Worm (Caenorhabditis elegans) whole organism, L2 larva: ENCODE measurements around the gene col-88.

Experiments
- C34F6.9 ChIP-seq: fragments of 150-350 bp; optimal IDR thresholded peaks from 2 replicates; lab custom pipeline; 2014; ENCODE audit warnings: missing biosample characterization, missing genetic modification characterization
- F13H6.1 ChIP-seq: sonication (generic microtip); optimal IDR thresholded peaks from 2 replicates; lab custom pipeline; 2016; ENCODE audit warnings: missing genetic modification characterization, missing compliant biosample characterization
- R02D3.7 ChIP-seq: fragments of 150-350 bp; optimal IDR thresholded peaks from 2 replicates; lab custom pipeline; 2014; ENCODE audit warnings: missing biosample characterization, missing genetic modification characterization
- Y55F3AM.14 ChIP-seq: fragments of 200-800 bp; sonication (Bioruptor generic); optimal IDR thresholded peaks from 2 replicates; lab custom pipeline; 2018; ENCODE audit warnings: mild to moderate bottlenecking, missing genetic modification characterization, missing compliant biosample characterization
- ZK546.5 ChIP-seq: sonication (generic microtip); optimal IDR thresholded peaks from 2 replicates; lab custom pipeline; 2017; ENCODE audit warnings: missing biosample characterization, missing genetic modification characterization
- alr-1 ChIP-seq: fragments of 150-350 bp; optimal IDR thresholded peaks from 2 replicates; lab custom pipeline; 2014; ENCODE audit warnings: missing biosample characterization, missing genetic modification characterization
- aly-2 ChIP-seq: fragments of 150-350 bp; optimal IDR thresholded peaks from 2 replicates; lab custom pipeline; 2014; ENCODE audit warnings: missing biosample characterization, missing genetic modification characterization
- ama-1 ChIP-seq: fragments of 150-350 bp; optimal IDR thresholded peaks from 2 replicates; lab custom pipeline; 2018; ENCODE audit warnings: inconsistent platforms
- blmp-1 ChIP-seq: sonication (generic microtip); optimal IDR thresholded peaks from 2 replicates; lab custom pipeline; 2017; ENCODE audit warnings: missing genetic modification characterization, mild to moderate bottlenecking, missing compliant biosample characterization, antibody characterized with exemption, moderate library complexity; ENCODE audit not compliant: insufficient read depth
- crh-2 ChIP-seq: sonication (generic microtip); optimal IDR thresholded peaks from 2 replicates; lab custom pipeline; 2017; ENCODE audit warnings: missing biosample characterization, missing genetic modification characterization
- dmd-4 ChIP-seq: sonication (generic microtip); optimal IDR thresholded peaks from 2 replicates; lab custom pipeline; 2017; ENCODE audit warnings: missing biosample characterization, missing genetic modification characterization
- egl-27 ChIP-seq: sonication (generic microtip); optimal IDR thresholded peaks from 3 replicates; lab custom pipeline; 2017; ENCODE audit warnings: missing biosample characterization, missing genetic modification reagents, missing genetic modification characterization
- elt-1 ChIP-seq: fragments of 150-350 bp; optimal IDR thresholded peaks from 2 replicates; lab custom pipeline; 2014; ENCODE audit warnings: missing biosample characterization, missing genetic modification characterization
- elt-3 ChIP-seq: sonication (generic microtip); optimal IDR thresholded peaks from 2 replicates; lab custom pipeline; 2017; ENCODE audit warnings: missing biosample characterization, missing genetic modification characterization
- fos-1 ChIP-seq: fragments of 150-350 bp; optimal IDR thresholded peaks from 2 replicates; lab custom pipeline; 2014; ENCODE audit warnings: missing biosample characterization, missing genetic modification characterization
- gmeb-1 ChIP-seq: fragments of 150-350 bp; optimal IDR thresholded peaks from 2 replicates; lab custom pipeline; 2014; ENCODE audit warnings: missing biosample characterization, missing genetic modification characterization
- lin-11 ChIP-seq: fragments of 150-350 bp; sonication (generic microtip); optimal IDR thresholded peaks from 2 replicates; lab custom pipeline; 2014; ENCODE audit warnings: missing biosample characterization, missing genetic modification characterization, inconsistent platforms, mixed read lengths
- lin-13 ChIP-seq: fragments of 150-350 bp; optimal IDR thresholded peaks from 2 replicates; lab custom pipeline; 2014; ENCODE audit warnings: missing biosample characterization, missing genetic modification reagents, missing genetic modification characterization
- lin-39 ChIP-seq: fragments of 150-350 bp; optimal IDR thresholded peaks from 2 replicates; lab custom pipeline; 2014; ENCODE audit warnings: missing biosample characterization, missing genetic modification reagents, missing genetic modification characterization
- lsy-2 ChIP-seq, 2 experiments: fragments of 150-350 bp in 1 of 2; sonication (generic microtip) in 1 of 2; optimal IDR thresholded peaks; 2 replicates each; lab custom pipeline; 2014 to 2017; ENCODE audit warnings: missing biosample characterization in 2 of 2, missing genetic modification characterization in 2 of 2
- nhr-10 ChIP-seq: sonication (generic microtip); optimal IDR thresholded peaks from 2 replicates; lab custom pipeline; 2017; ENCODE audit warnings: missing biosample characterization, missing genetic modification characterization
- nhr-11 ChIP-seq: fragments of 150-350 bp; optimal IDR thresholded peaks from 2 replicates; lab custom pipeline; 2014; ENCODE audit warnings: missing biosample characterization, missing genetic modification characterization
- nhr-129 ChIP-seq: fragments of 150-350 bp; optimal IDR thresholded peaks from 2 replicates; lab custom pipeline; 2014; ENCODE audit warnings: missing biosample characterization, missing genetic modification characterization
- nhr-21 ChIP-seq: fragments of 150-350 bp; optimal IDR thresholded peaks from 2 replicates; lab custom pipeline; 2014; ENCODE audit warnings: missing biosample characterization, missing genetic modification characterization
- nhr-23 ChIP-seq: fragments of 150-350 bp; optimal IDR thresholded peaks from 2 replicates; lab custom pipeline; 2014; ENCODE audit warnings: missing biosample characterization, missing genetic modification reagents, missing genetic modification characterization
- nhr-25 ChIP-seq: fragments of 150-350 bp; sonication (generic microtip); optimal IDR thresholded peaks from 3 replicates; lab custom pipeline; 2014; ENCODE audit warnings: missing biosample characterization, missing genetic modification characterization
- nhr-6 ChIP-seq: fragments of 150-350 bp; optimal IDR thresholded peaks from 2 replicates; lab custom pipeline; 2014; ENCODE audit warnings: missing biosample characterization, missing genetic modification characterization
- nhr-77 ChIP-seq: fragments of 150-350 bp; optimal IDR thresholded peaks from 2 replicates; lab custom pipeline; 2014; ENCODE audit warnings: missing biosample characterization, missing genetic modification characterization
- peb-1 ChIP-seq: fragments of 150-350 bp; optimal IDR thresholded peaks from 2 replicates; lab custom pipeline; 2014; ENCODE audit warnings: missing biosample characterization, missing genetic modification characterization
- sem-4 ChIP-seq: fragments of 150-350 bp; optimal IDR thresholded peaks from 2 replicates; lab custom pipeline; 2014; ENCODE audit warnings: missing biosample characterization, missing genetic modification reagents, missing genetic modification characterization
- sma-3 ChIP-seq: sonication (generic microtip); optimal IDR thresholded peaks from 2 replicates; lab custom pipeline; 2016; ENCODE audit warnings: missing genetic modification reagents, missing genetic modification characterization, missing compliant biosample characterization
- sma-9 ChIP-seq, 2 experiments: fragments of 150-350 bp in 1 of 2; sonication (generic microtip) in 1 of 2; optimal IDR thresholded peaks; 2 replicates each; lab custom pipeline; 2014 to 2016; ENCODE audit warnings: missing genetic modification characterization in 2 of 2, mild to moderate bottlenecking in 1 of 2, missing biosample characterization in 1 of 2, missing compliant biosample characterization in 1 of 2, missing genetic modification reagents in 1 of 2, moderate library complexity in 1 of 2
- snpc-4 ChIP-seq: fragments of 150-350 bp; optimal IDR thresholded peaks from 2 replicates; lab custom pipeline; 2014; ENCODE audit warnings: missing biosample characterization, missing genetic modification characterization
- unc-39 ChIP-seq: fragments of 150-350 bp; optimal IDR thresholded peaks from 2 replicates; lab custom pipeline; 2014; ENCODE audit warnings: missing biosample characterization, missing genetic modification characterization
- unc-62 ChIP-seq: fragments of 150-350 bp; optimal IDR thresholded peaks from 2 replicates; lab custom pipeline; 2014; ENCODE audit warnings: missing biosample characterization, missing genetic modification reagents, missing genetic modification characterization
- ztf-1 ChIP-seq: fragments of 200-800 bp; sonication (Bioruptor generic); conservative IDR thresholded peaks from 2 replicates; pipeline ENCODE4 v1.3.6; 2022; ENCODE audit warnings: missing genetic modification characterization, missing compliant biosample characterization
- ztf-11 ChIP-seq: sonication (generic microtip); optimal IDR thresholded peaks from 2 replicates; lab custom pipeline; 2017; ENCODE audit warnings: missing biosample characterization, missing genetic modification characterization
- ztf-4 ChIP-seq: fragments of 150-350 bp; optimal IDR thresholded peaks from 2 replicates; lab custom pipeline; 2014; ENCODE audit warnings: missing biosample characterization, missing genetic modification characterization

The col-88 gene

DNA sequence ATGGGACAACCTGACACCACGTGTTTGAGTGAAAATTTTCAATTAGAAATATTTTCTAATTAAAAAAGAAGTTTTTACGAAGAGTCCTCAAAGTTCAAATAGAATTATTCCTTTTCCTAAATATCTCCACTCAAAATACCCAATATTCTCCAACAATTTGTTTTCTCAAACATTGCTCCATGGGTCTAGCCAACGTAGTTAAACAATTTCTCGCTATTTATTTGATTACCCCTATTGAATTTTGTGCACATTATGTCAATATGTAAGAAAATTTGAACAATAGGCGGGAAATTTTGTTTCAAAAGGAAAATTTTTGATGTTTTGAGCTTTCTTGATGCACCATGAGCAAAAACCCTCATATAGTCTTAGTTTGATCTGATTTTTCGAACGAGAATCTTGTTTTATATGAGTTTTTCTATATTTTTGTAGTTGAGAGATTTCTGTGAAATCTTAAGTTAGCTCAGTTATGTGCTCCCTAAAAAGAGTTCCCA is 21.6 kb downstream of the col-88 start (continued):
- TF ChIP-seq aly-2 (tag; lab: Kevin White, UChicago) (no peak), unc-39 (tag; lab: Kevin White, UChicago) (no peak), ztf-1 (GFP tag; lab: Robert Waterston, UW) (0 out of 2 replicates have a peak, but pooled peaks have one; percentile 69), sma-3 (GFP tag; lab: Kevin White, UChicago) (peak; percentile 6), nhr-25 (tag; lab: Kevin White, UChicago) (peak; percentile 48), unc-62 (GFP tag; lab: Kevin White, UChicago) (no peak), Y55F3AM.14 (GFP tag; lab: Kevin White, UChicago) (no peak), nhr-77 (tag; lab: Kevin White, UChicago) (no peak), lin-39 (tag; lab: Kevin White, UChicago) (no peak), nhr-11 (tag; lab: Kevin White, UChicago) (no peak)
- TF ChIP-seq, all 48 proteins: peak for 16

DNA sequence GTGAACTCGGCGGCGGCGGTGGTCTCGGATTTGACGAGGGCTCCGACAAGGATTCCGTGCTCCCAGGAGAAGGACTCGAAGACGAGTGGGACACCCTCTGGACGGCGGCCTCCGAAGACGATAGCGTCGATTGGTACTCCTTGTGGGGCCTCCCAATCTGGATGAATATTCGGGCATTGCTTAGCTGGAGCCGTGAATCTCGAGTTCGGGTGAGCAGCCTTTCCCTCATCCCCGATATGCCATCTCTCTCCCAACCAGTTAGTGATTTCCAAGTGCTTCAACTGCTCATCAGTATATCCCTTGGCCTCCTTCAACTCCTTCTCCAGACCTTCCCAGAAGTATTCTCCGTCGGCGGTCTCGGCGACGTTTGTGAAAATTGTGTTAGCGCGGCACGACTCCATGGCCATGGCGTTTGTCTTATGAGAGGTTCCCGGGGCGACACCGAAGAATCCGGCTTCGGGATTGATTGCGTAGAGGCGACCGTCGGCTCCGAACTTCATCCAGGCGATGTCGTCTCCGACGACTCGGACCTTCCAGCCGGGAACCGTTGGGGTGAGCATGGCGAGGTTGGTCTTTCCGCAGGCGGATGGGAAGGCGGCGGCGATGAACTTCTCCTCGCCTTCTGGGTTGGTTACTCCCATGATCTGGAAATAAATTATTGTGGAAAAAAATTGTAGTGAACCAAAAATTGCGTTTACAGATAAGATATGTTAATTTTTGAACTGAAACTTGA is 22.9 kb downstream of the col-88 start:
- no peak for TF ChIP-seq ztf-11 (tag; lab: Kevin White, UChicago)
- TF ChIP-seq snpc-4 (tag; lab: Kevin White, UChicago): no peak
- no peak for TF ChIP-seq peb-1 (tag; lab: Kevin White, UChicago)
- TF ChIP-seq R02D3.7: no peak
- TF ChIP-seq ztf-1 (GFP tag; lab: Robert Waterston, UW): 0 out of 2 replicates have a peak, but pooled peaks have one; percentile 33

ce11 chrIII:64747-65625 is 24.1 kb downstream of the col-88 start:
- TF ChIP-seq nhr-6 (tag; lab: Kevin White, UChicago) (no peak), lin-11 (tag; lab: Kevin White, UChicago) (peak; percentile 9), gmeb-1 (no peak), lsy-2 (tag; optimal IDR thresholded peaks at IDR 0.05; lab: Kevin White, UChicago) (peak in 1 of 2 experiments; percentile 29)

- TF ChIP-seq lin-11 (tag; lab: Kevin White, UChicago) (peak; percentile 9), lsy-2 (tag; optimal IDR thresholded peaks at IDR 0.05; lab: Kevin White, UChicago) (no peak), nhr-129 (tag; lab: Kevin White, UChicago) (peak; percentile 63), sma-9 (GFP tag; optimal IDR thresholded peaks at IDR 0.05; lab: Kevin White, UChicago) (peak; percentile 44), sma-9 (tag; optimal IDR thresholded peaks at IDR 0.05; lab: Kevin White, UChicago) (no peak), C34F6.9 (tag; lab: Kevin White, UChicago) (peak; percentile 15), nhr-77 (tag; lab: Kevin White, UChicago) (no peak), F13H6.1 (tag; lab: Kevin White, UChicago) (peak; percentile 54), dmd-4 (tag; lab: Kevin White, UChicago) (no peak), nhr-23 (no peak)
Measured at ce11 chrIII:65626-65937, 24.7 kb downstream of the col-88 start.

ce11 chrIII:66160-66559 is 25.3 kb downstream of the col-88 start, which contains the start of gene pck-1:
Gene pck-1 (minus strand): TSS chrIII:66260.
- no peak for TF ChIP-seq Y55F3AM.14 (GFP tag; lab: Kevin White, UChicago)
- TF ChIP-seq sem-4 (tag; lab: Kevin White, UChicago): no peak
- TF ChIP-seq nhr-11 (tag; lab: Kevin White, UChicago): no peak
- TF ChIP-seq fos-1: no peak
- TF ChIP-seq lin-11 (tag; lab: Kevin White, UChicago): no peak
- TF ChIP-seq egl-27 (tag; lab: Kevin White, UChicago): no peak
- TF ChIP-seq ama-1 (lab: Kevin White, UChicago): peak; percentile 17

DNA sequence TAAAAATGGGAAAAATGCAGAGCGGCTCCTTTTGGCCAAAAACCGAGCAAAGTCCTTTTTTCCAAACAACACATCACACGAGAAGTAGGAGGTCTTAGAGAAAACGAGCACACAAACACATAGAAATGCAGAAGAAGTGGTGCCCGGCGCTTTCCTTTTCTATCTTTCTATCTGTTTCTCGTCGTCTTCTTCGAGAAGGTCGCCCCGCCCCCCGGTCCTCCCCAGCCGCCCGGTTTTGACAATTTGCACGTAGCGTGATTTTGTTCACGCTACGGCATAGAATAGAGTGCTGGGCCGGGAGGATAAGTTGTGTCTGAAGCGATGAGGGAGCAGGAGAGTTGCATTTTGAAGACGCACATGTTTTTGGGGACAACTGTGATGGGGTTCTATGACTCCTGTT is 26.2 kb downstream of the col-88 start:
- TF ChIP-seq R02D3.7 (no peak), alr-1 (tag; lab: Kevin White, UChicago) (no peak), C34F6.9 (tag; lab: Kevin White, UChicago) (peak; percentile 52), nhr-11 (tag; lab: Kevin White, UChicago) (no peak), ama-1 (lab: Kevin White, UChicago) (peak; percentile 80), nhr-77 (tag; lab: Kevin White, UChicago) (no peak), ztf-11 (tag; lab: Kevin White, UChicago) (no peak), nhr-10 (tag; lab: Kevin White, UChicago) (no peak), nhr-25 (tag; lab: Kevin White, UChicago) (no peak), crh-2 (tag; lab: Kevin White, UChicago) (no peak), lin-11 (tag; lab: Kevin White, UChicago) (peak; percentile 49), lin-13 (GFP tag; lab: Kevin White, UChicago) (peak; percentile 20), peb-1 (tag; lab: Kevin White, UChicago) (no peak), egl-27 (tag; lab: Kevin White, UChicago) (no peak), sma-3 (GFP tag; lab: Kevin White, UChicago) (no peak), elt-1 (tag; lab: Kevin White, UChicago) (no peak), elt-3 (tag; lab: Kevin White, UChicago) (no peak), ZK546.5 (tag; lab: Kevin White, UChicago) (no peak), blmp-1 (tag; lab: Kevin White, UChicago) (no peak), nhr-21 (tag; lab: Kevin White, UChicago) (no peak), ztf-4 (tag; lab: Kevin White, UChicago) (no peak)
